Worm (Caenorhabditis elegans): ENCODE measurements around the gene T26C5.2.

- no peak for TF ChIP-seq ama-1 (optimal IDR thresholded peaks at IDR 0.05)
- TF ChIP-seq tbx-11 (GFP tag; IDR thresholded peaks at IDR 0.05), result no peak
Measured at ce11 chrII:9232493-9232892, 530 bp upstream of the T26C5.2 start.

Measured in whole organism, early embryonic.